Worm (Caenorhabditis elegans) whole organism, L4 larva: ENCODE data around the gene str-249.
A peak's percentile ranks its signal among the peaks of the same experiment; 100 is the strongest.

ENCODE experiments used
- F37D6.2 ChIP-seq: sonication (generic microtip); optimal IDR thresholded peaks from 2 replicates; lab custom pipeline; 2016; ENCODE audit warnings: mild to moderate bottlenecking, missing genetic modification characterization, missing compliant biosample characterization
- F49E8.2 ChIP-seq: sonication (generic microtip); optimal IDR thresholded peaks from 2 replicates; lab custom pipeline; 2016; ENCODE audit warnings: missing compliant biosample characterization, mild to moderate bottlenecking, missing genetic modification characterization, borderline replicate concordance
- T20F7.1 ChIP-seq: fragments of 200-800 bp; sonication (Bioruptor generic); optimal IDR thresholded peaks from 2 replicates; lab custom pipeline; 2018; ENCODE audit warnings: mild to moderate bottlenecking, missing genetic modification characterization, missing compliant biosample characterization
- Y105C5A.15 ChIP-seq: fragments of 200-800 bp; sonication (Bioruptor generic); IDR thresholded peaks from 2 replicates; pipeline ENCODE4 v1.3.6; 2022; ENCODE audit warnings: missing genetic modification characterization, missing compliant biosample characterization
- Y48G9A.11 ChIP-seq: fragments of 200-800 bp; sonication (Bioruptor generic); IDR thresholded peaks from 2 replicates; pipeline ENCODE4 v1.3.6; 2022; ENCODE audit warnings: missing genetic modification reagents, missing genetic modification characterization, missing compliant biosample characterization
- Y75B8A.6 ChIP-seq: fragments of 200-800 bp; sonication (Bioruptor generic); IDR thresholded peaks from 2 replicates; pipeline ENCODE4 v1.3.6; 2022; ENCODE audit warnings: missing genetic modification reagents, missing genetic modification characterization, missing compliant biosample characterization
- ZK337.2 ChIP-seq: fragments of 200-800 bp; sonication (Bioruptor generic); IDR thresholded peaks from 2 replicates; pipeline ENCODE4 v1.3.6; 2022; ENCODE audit warnings: missing genetic modification reagents, missing genetic modification characterization, missing compliant biosample characterization
- ZK546.5 ChIP-seq, 2 experiments: sonication (generic microtip); optimal IDR thresholded peaks; 2 replicates each; lab custom pipeline; 2017; ENCODE audit warnings: missing biosample characterization in 2 of 2, missing genetic modification characterization in 2 of 2
- aha-1 ChIP-seq: fragments of 150-350 bp; peaks from one replicate; lab custom pipeline; 2014; ENCODE audit warnings: missing biosample characterization, missing genetic modification characterization
- attf-4 ChIP-seq: sonication (generic microtip); optimal IDR thresholded peaks from 3 replicates; lab custom pipeline; 2017; ENCODE audit warnings: missing biosample characterization, missing genetic modification characterization
- ceh-20 ChIP-seq: fragments of 200-800 bp; sonication (Bioruptor generic); IDR thresholded peaks from 2 replicates; pipeline ENCODE4 v1.3.6; 2022; ENCODE audit warnings: missing genetic modification reagents, missing genetic modification characterization, missing compliant biosample characterization
- ceh-32 ChIP-seq: sonication (generic microtip); optimal IDR thresholded peaks from 2 replicates; lab custom pipeline; 2016; ENCODE audit warnings: mild to moderate bottlenecking, missing genetic modification characterization, missing compliant biosample characterization; ENCODE audit not compliant: poor library complexity
- ceh-44 ChIP-seq: fragments of 200-800 bp; sonication (Bioruptor generic); IDR thresholded peaks from 2 replicates; pipeline ENCODE4 v1.3.6; 2022; ENCODE audit warnings: missing genetic modification reagents, missing genetic modification characterization, missing compliant biosample characterization
- ceh-62 ChIP-seq: sonication (generic microtip); optimal IDR thresholded peaks from 2 replicates; lab custom pipeline; 2017; ENCODE audit warnings: missing biosample characterization, missing genetic modification characterization
- cey-2 ChIP-seq: sonication (generic microtip); optimal IDR thresholded peaks from 3 replicates; lab custom pipeline; 2017; ENCODE audit warnings: missing genetic modification characterization, mild to moderate bottlenecking, missing compliant biosample characterization, antibody characterized with exemption, borderline replicate concordance; ENCODE audit not compliant: insufficient read depth
- ctbp-1 ChIP-seq: fragments of 200-800 bp; sonication (Bioruptor generic); IDR thresholded peaks from 2 replicates; pipeline ENCODE4 v1.3.6; 2022; ENCODE audit warnings: missing genetic modification reagents, missing genetic modification characterization, missing compliant biosample characterization
- daf-12 ChIP-seq: fragments of 150-350 bp; optimal IDR thresholded peaks from 2 replicates; lab custom pipeline; 2014; ENCODE audit warnings: missing biosample characterization, missing genetic modification reagents, missing genetic modification characterization
- daf-19 ChIP-seq: fragments of 200-800 bp; sonication (Bioruptor generic); conservative IDR thresholded peaks from 2 replicates; pipeline ENCODE4 v1.3.6; 2022; ENCODE audit warnings: missing genetic modification characterization, missing compliant biosample characterization
- dmd-8 ChIP-seq: fragments of 200-800 bp; sonication (Bioruptor generic); IDR thresholded peaks from 2 replicates; pipeline ENCODE4 v1.3.6; 2022; ENCODE audit warnings: missing genetic modification characterization, missing compliant biosample characterization
- dmd-9 ChIP-seq: fragments of 200-800 bp; sonication (Bioruptor generic); IDR thresholded peaks from 2 replicates; pipeline ENCODE4 v1.3.6; 2022; ENCODE audit warnings: missing genetic modification reagents, missing genetic modification characterization, missing compliant biosample characterization
- hif-1 ChIP-seq, 2 experiments: sonication (generic microtip); optimal IDR thresholded peaks; 2 replicates each; lab custom pipeline; 2016 to 2017; ENCODE audit warnings: missing compliant biosample characterization in 2 of 2, missing genetic modification characterization in 2 of 2, missing genetic modification reagents in 2 of 2, missing genotype in 2 of 2, mild to moderate bottlenecking in 1 of 2
- hlh-11 ChIP-seq: fragments of 200-800 bp; sonication (Bioruptor generic); optimal IDR thresholded peaks from 2 replicates; lab custom pipeline; 2018; ENCODE audit warnings: mild to moderate bottlenecking, missing genetic modification characterization, missing compliant biosample characterization
- hlh-30 ChIP-seq: sonication (generic microtip); optimal IDR thresholded peaks from 2 replicates; lab custom pipeline; 2017; ENCODE audit warnings: antibody characterized with exemption, mild to moderate bottlenecking, missing genetic modification characterization, missing compliant biosample characterization; ENCODE audit not compliant: insufficient read depth
- hmg-1.1 ChIP-seq: fragments of 200-800 bp; sonication (Bioruptor generic); IDR thresholded peaks from 2 replicates; pipeline ENCODE4 v1.3.6; 2022; ENCODE audit warnings: missing genetic modification reagents, missing genetic modification characterization, missing compliant biosample characterization
- lin-15B ChIP-seq: fragments of 150-350 bp; sonication (generic microtip); optimal IDR thresholded peaks from 3 replicates; lab custom pipeline; 2014; ENCODE audit warnings: missing biosample characterization, missing genetic modification characterization
- lin-29 ChIP-seq: fragments of 200-800 bp; sonication (Bioruptor generic); IDR thresholded peaks from 2 replicates; pipeline ENCODE4 v1.3.6; 2022; ENCODE audit warnings: missing genetic modification reagents, missing genetic modification characterization, missing compliant biosample characterization
- lin-38 ChIP-seq: fragments of 200-800 bp; sonication (Bioruptor generic); IDR thresholded peaks from 2 replicates; pipeline ENCODE4 v1.3.6; 2022; ENCODE audit warnings: missing genetic modification reagents, missing genetic modification characterization, missing compliant biosample characterization
- lir-3 ChIP-seq: sonication (generic microtip); optimal IDR thresholded peaks from 2 replicates; lab custom pipeline; 2016; ENCODE audit warnings: mild to moderate bottlenecking, missing genetic modification characterization, missing compliant biosample characterization
- mdl-1 ChIP-seq, 2 experiments: fragments of 150-350 bp in 1 of 2; sonication (generic microtip) in 1 of 2; optimal IDR thresholded peaks; 2 replicates each; lab custom pipeline; 2014 to 2017; ENCODE audit warnings: missing biosample characterization in 2 of 2, missing genetic modification characterization in 2 of 2
- mdt-29 ChIP-seq: fragments of 200-800 bp; sonication (Bioruptor generic); IDR thresholded peaks from 2 replicates; pipeline ENCODE4 v1.3.6; 2022; ENCODE audit warnings: missing genetic modification reagents, missing genetic modification characterization, missing compliant biosample characterization
- mep-1 ChIP-seq: fragments of 150-350 bp; sonication (generic microtip); optimal IDR thresholded peaks from 3 replicates; lab custom pipeline; 2014; ENCODE audit warnings: missing biosample characterization, missing genetic modification characterization
- mes-2 ChIP-seq: sonication (generic microtip); optimal IDR thresholded peaks from 2 replicates; lab custom pipeline; 2016; ENCODE audit warnings: missing genotype, mild to moderate bottlenecking, missing genetic modification characterization, missing compliant biosample characterization; ENCODE audit not compliant: poor library complexity, severe bottlenecking
- mxl-3 ChIP-seq: fragments of 200-800 bp; sonication (Bioruptor generic); optimal IDR thresholded peaks from 2 replicates; lab custom pipeline; 2018; ENCODE audit warnings: mild to moderate bottlenecking, missing genetic modification characterization, missing compliant biosample characterization
- nhr-11 ChIP-seq: fragments of 150-350 bp; optimal IDR thresholded peaks from 2 replicates; lab custom pipeline; 2014; ENCODE audit warnings: missing biosample characterization, missing genetic modification characterization
- nhr-48 ChIP-seq: sonication (generic microtip); optimal IDR thresholded peaks from 2 replicates; lab custom pipeline; 2016; ENCODE audit warnings: mild to moderate bottlenecking, missing genetic modification characterization, missing compliant biosample characterization
- nhr-77 ChIP-seq: fragments of 150-350 bp; optimal IDR thresholded peaks from 2 replicates; lab custom pipeline; 2014; ENCODE audit warnings: missing biosample characterization, missing genetic modification characterization
- php-3 ChIP-seq: fragments of 200-800 bp; sonication (Bioruptor generic); IDR thresholded peaks from 2 replicates; pipeline ENCODE4 v1.3.6; 2022; ENCODE audit warnings: missing genetic modification reagents, missing genetic modification characterization, missing compliant biosample characterization
- skn-1 ChIP-seq: fragments of 150-350 bp; optimal IDR thresholded peaks from 2 replicates; lab custom pipeline; 2014; ENCODE audit warnings: missing biosample characterization, missing genetic modification characterization
- snpc-4 ChIP-seq: fragments of 150-350 bp; optimal IDR thresholded peaks from 2 replicates; lab custom pipeline; 2014; ENCODE audit warnings: missing biosample characterization, missing genetic modification characterization
- tra-1 ChIP-seq: fragments of 200-800 bp; sonication (Bioruptor generic); IDR thresholded peaks from 2 replicates; pipeline ENCODE4 v1.3.6; 2022; ENCODE audit warnings: missing genetic modification reagents, missing genetic modification characterization, missing compliant biosample characterization
- unc-130 ChIP-seq: sonication (generic microtip); optimal IDR thresholded peaks from 2 replicates; lab custom pipeline; 2016; ENCODE audit warnings: missing genetic modification reagents, missing genetic modification characterization, missing compliant biosample characterization
- unc-62 ChIP-seq, 3 experiments: fragments of 150-350 bp in 1 of 3; sonication (generic microtip); optimal IDR thresholded peaks in 2 of 3; peaks in 1 of 3; 1 replicate in 1 of 3; 2 replicates in 2 of 3; lab custom pipeline; 2014 to 2017; ENCODE audit warnings: missing biosample characterization in 3 of 3, missing genetic modification characterization in 3 of 3, missing genetic modification reagents in 3 of 3, missing genotype in 1 of 3
- zfp-2 ChIP-seq: sonication (generic microtip); optimal IDR thresholded peaks from 2 replicates; lab custom pipeline; 2016; ENCODE audit warnings: mild to moderate bottlenecking, missing genetic modification characterization, missing compliant biosample characterization
- zip-11 ChIP-seq: fragments of 200-800 bp; sonication (Bioruptor generic); IDR thresholded peaks from 2 replicates; pipeline ENCODE4 v1.3.6; 2022; ENCODE audit warnings: missing genetic modification characterization, missing compliant biosample characterization
- ztf-11 ChIP-seq: fragments of 150-350 bp; optimal IDR thresholded peaks from 2 replicates; lab custom pipeline; 2014; ENCODE audit warnings: missing biosample characterization, missing genetic modification characterization
- ztf-7 ChIP-seq: fragments of 150-350 bp; optimal IDR thresholded peaks from 2 replicates; lab custom pipeline; 2014; ENCODE audit warnings: missing biosample characterization, missing genetic modification characterization

The str-249 gene

DNA sequence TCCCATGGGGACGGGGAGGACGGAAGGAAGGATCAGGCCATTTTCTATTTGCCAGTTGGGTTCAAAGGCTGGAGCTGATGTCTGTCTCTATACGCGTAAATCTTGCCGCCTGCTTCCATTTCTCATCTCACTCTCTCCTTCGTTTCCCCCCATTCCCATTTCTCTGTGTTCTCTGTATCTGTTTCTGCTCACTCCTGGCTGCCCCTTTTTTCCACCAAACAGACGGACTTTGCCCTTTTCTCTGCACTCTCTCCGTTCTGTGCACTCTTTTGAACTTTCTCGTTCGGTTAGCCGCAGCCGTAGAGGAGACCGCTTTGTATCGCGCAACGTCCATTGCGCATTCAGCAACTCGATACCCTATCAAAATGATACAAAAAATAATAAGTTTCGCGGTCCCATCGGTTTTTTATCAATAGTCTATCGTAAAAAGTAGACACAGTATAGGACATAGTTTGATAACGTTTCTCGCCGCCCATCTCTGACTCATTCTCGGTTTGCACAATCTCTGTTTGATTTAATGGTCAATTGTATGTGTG lies 48.8 kb upstream of the str-249 start (continued):
- no peak for TF ChIP-seq hif-1 (tag; optimal IDR thresholded peaks at IDR 0.05; lab: Kevin White, UChicago)

DNA sequence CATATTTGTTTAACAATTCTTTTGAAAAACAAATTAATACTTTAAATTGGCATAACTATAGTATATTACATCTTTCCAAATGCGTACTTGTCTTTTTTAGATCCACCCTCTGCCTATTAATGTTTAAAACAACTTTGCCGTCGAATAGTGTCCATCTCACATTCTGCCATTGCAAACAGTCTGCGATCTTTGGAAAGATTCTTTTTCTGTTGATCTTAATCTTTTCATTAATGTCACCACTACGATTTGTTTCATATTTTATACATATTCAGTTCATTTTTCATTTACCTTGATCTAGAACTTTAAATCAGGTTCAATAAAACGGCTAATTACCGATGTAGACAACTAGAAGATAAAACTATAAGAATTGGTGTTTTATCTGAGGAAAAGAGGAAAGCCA lies 48.0 kb upstream of the str-249 start:
- peak; percentile 42 for TF ChIP-seq aha-1
- TF ChIP-seq F49E8.2: no peak
- TF ChIP-seq, all 104 proteins: peak for 1

DNA sequence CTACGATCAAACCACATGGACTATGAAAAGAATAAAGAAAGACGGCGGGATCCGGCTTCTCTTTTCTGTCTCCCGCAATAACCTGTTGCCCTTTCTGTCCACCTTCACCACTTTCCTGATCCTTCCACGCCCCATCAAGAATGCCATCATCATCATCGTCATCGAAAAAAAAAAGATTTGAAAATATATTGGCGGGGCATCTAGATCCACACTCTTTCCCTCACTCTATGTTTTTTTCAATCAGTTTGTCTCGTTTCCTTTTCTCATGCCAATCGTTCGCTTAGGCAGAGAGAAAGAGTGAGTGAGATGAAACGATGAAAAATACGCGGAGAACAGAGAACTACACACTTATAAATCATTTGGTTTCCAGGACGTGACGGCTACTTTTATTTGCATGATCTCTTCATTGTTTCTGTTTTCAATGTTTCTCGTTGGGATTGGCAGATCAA lies 46.9 kb upstream of the str-249 start:
- TF ChIP-seq F49E8.2 (no peak), nhr-77 (tag; lab: Kevin White, UChicago) (no peak), lir-3 (tag; lab: Kevin White, UChicago) (no peak), lin-15B (no peak), tra-1 (GFP tag; lab: Robert Waterston, UW) (no peak), hlh-30 (tag; lab: Kevin White, UChicago) (no peak), ZK546.5 (tag; optimal IDR thresholded peaks at IDR 0.05; lab: Kevin White, UChicago) (no peak), T20F7.1 (GFP tag; lab: Kevin White, UChicago) (no peak), ztf-7 (no peak), daf-12 (tag; lab: Kevin White, UChicago) (no peak), ctbp-1 (GFP tag; lab: Robert Waterston, UW) (no peak), ceh-20 (no peak), lin-29 (GFP tag; lab: Robert Waterston, UW) (no peak), daf-19 (no peak), nhr-48 (tag; lab: Kevin White, UChicago) (peak; percentile 60), nhr-11 (tag; lab: Kevin White, UChicago) (no peak), aha-1 (peak; percentile 41), mep-1 (tag; lab: Kevin White, UChicago) (no peak), mdl-1 (tag; optimal IDR thresholded peaks at IDR 0.05; lab: Kevin White, UChicago) (peak in 1 of 2 experiments; percentile 30), mdt-29 (GFP tag; lab: Robert Waterston, UW) (no peak), dmd-9 (GFP tag; lab: Robert Waterston, UW) (no peak), zip-11 (GFP tag; lab: Robert Waterston, UW) (no peak), ztf-11 (no peak), cey-2 (tag; lab: Kevin White, UChicago) (no peak), dmd-8 (GFP tag; lab: Robert Waterston, UW) (no peak), Y48G9A.11 (no peak), hlh-11 (tag; lab: Kevin White, UChicago) (peak; percentile 81), attf-4 (tag; lab: Kevin White, UChicago) (no peak), unc-62 (GFP tag; optimal IDR thresholded peaks at IDR 0.05 in 1 of 2; lab: Kevin White, UChicago) (peak in 1 of 2 experiments; percentile 83), unc-62 (tag; optimal IDR thresholded peaks at IDR 0.05; lab: Kevin White, UChicago) (no peak), zfp-2 (tag; lab: Kevin White, UChicago) (no peak), Y75B8A.6 (GFP tag; lab: Robert Waterston, UW) (no peak), hif-1 (tag; optimal IDR thresholded peaks at IDR 0.05; lab: Kevin White, UChicago) (no peak), php-3 (GFP tag; lab: Robert Waterston, UW) (no peak), hmg-1.1 (no peak), mxl-3 (GFP tag; lab: Kevin White, UChicago) (peak; percentile 78), ZK337.2 (GFP tag; lab: Robert Waterston, UW) (no peak), ceh-62 (tag; lab: Kevin White, UChicago) (no peak), ceh-32 (no peak), mes-2 (no peak), unc-130 (GFP tag; lab: Kevin White, UChicago) (no peak), snpc-4 (tag; lab: Kevin White, UChicago) (no peak), F37D6.2 (tag; lab: Kevin White, UChicago) (no peak), skn-1 (tag; lab: Kevin White, UChicago) (no peak), Y105C5A.15 (GFP tag; lab: Robert Waterston, UW) (no peak), ceh-44 (GFP tag; lab: Robert Waterston, UW) (no peak), lin-38 (GFP tag; lab: Robert Waterston, UW) (no peak)
